Worm (Caenorhabditis elegans): ENCODE measurements around the gene hex-2.

- no peak for TF ChIP-seq ztf-29 (GFP tag; IDR thresholded peaks at IDR 0.05)
- no peak for TF ChIP-seq ref-1 (GFP tag; conservative IDR thresholded peaks at IDR 0.05)
- TF ChIP-seq flt-1 (GFP tag; IDR thresholded peaks at IDR 0.05), result no peak
- no peak for TF ChIP-seq med-1 (GFP tag; optimal IDR thresholded peaks at IDR 0.05; ENCODE audit: insufficient read depth)
- TF ChIP-seq klf-2 (GFP tag; conservative IDR thresholded peaks at IDR 0.05), result no peak
These were observed 39.5 kb upstream of the hex-2 start, which contains the start of gene M03E7.3 for ce11 chrV:5614724-5615123.

Data from whole organism, midembryonic.